Worm (Caenorhabditis elegans) whole organism, L2 larva: ENCODE measurements around the gene sedl-1.

Experiments used
- C34F6.9 ChIP-seq: fragments of 150-350 bp; optimal IDR thresholded peaks from 2 replicates; lab custom pipeline; 2014; ENCODE audit warnings: missing biosample characterization, missing genetic modification characterization
- F13H6.1 ChIP-seq: sonication (generic microtip); optimal IDR thresholded peaks from 2 replicates; lab custom pipeline; 2016; ENCODE audit warnings: missing genetic modification characterization, missing compliant biosample characterization
- R02D3.7 ChIP-seq: fragments of 150-350 bp; optimal IDR thresholded peaks from 2 replicates; lab custom pipeline; 2014; ENCODE audit warnings: missing biosample characterization, missing genetic modification characterization
- Y55F3AM.14 ChIP-seq: fragments of 200-800 bp; sonication (Bioruptor generic); optimal IDR thresholded peaks from 2 replicates; lab custom pipeline; 2018; ENCODE audit warnings: mild to moderate bottlenecking, missing genetic modification characterization, missing compliant biosample characterization
- ZK546.5 ChIP-seq: sonication (generic microtip); optimal IDR thresholded peaks from 2 replicates; lab custom pipeline; 2017; ENCODE audit warnings: missing biosample characterization, missing genetic modification characterization
- alr-1 ChIP-seq: fragments of 150-350 bp; optimal IDR thresholded peaks from 2 replicates; lab custom pipeline; 2014; ENCODE audit warnings: missing biosample characterization, missing genetic modification characterization
- aly-2 ChIP-seq: fragments of 150-350 bp; optimal IDR thresholded peaks from 2 replicates; lab custom pipeline; 2014; ENCODE audit warnings: missing biosample characterization, missing genetic modification characterization
- ama-1 ChIP-seq: fragments of 150-350 bp; optimal IDR thresholded peaks from 2 replicates; lab custom pipeline; 2018; ENCODE audit warnings: inconsistent platforms
- blmp-1 ChIP-seq: sonication (generic microtip); optimal IDR thresholded peaks from 2 replicates; lab custom pipeline; 2017; ENCODE audit warnings: missing genetic modification characterization, mild to moderate bottlenecking, missing compliant biosample characterization, antibody characterized with exemption, moderate library complexity; ENCODE audit not compliant: insufficient read depth
- ceh-16 ChIP-seq: fragments of 150-350 bp; optimal IDR thresholded peaks from 2 replicates; lab custom pipeline; 2014; ENCODE audit warnings: missing biosample characterization, missing genetic modification characterization
- ceh-82 ChIP-seq: fragments of 150-350 bp; optimal IDR thresholded peaks from 2 replicates; lab custom pipeline; 2014; ENCODE audit warnings: missing biosample characterization, missing genetic modification characterization
- crh-2 ChIP-seq: sonication (generic microtip); optimal IDR thresholded peaks from 2 replicates; lab custom pipeline; 2017; ENCODE audit warnings: missing biosample characterization, missing genetic modification characterization
- dmd-4 ChIP-seq: sonication (generic microtip); optimal IDR thresholded peaks from 2 replicates; lab custom pipeline; 2017; ENCODE audit warnings: missing biosample characterization, missing genetic modification characterization
- egl-27 ChIP-seq: sonication (generic microtip); optimal IDR thresholded peaks from 3 replicates; lab custom pipeline; 2017; ENCODE audit warnings: missing biosample characterization, missing genetic modification reagents, missing genetic modification characterization
- elt-1 ChIP-seq: fragments of 150-350 bp; optimal IDR thresholded peaks from 2 replicates; lab custom pipeline; 2014; ENCODE audit warnings: missing biosample characterization, missing genetic modification characterization
- elt-3 ChIP-seq: sonication (generic microtip); optimal IDR thresholded peaks from 2 replicates; lab custom pipeline; 2017; ENCODE audit warnings: missing biosample characterization, missing genetic modification characterization
- fos-1 ChIP-seq: fragments of 150-350 bp; optimal IDR thresholded peaks from 2 replicates; lab custom pipeline; 2014; ENCODE audit warnings: missing biosample characterization, missing genetic modification characterization
- gmeb-1 ChIP-seq: fragments of 150-350 bp; optimal IDR thresholded peaks from 2 replicates; lab custom pipeline; 2014; ENCODE audit warnings: missing biosample characterization, missing genetic modification characterization
- lin-11 ChIP-seq: fragments of 150-350 bp; sonication (generic microtip); optimal IDR thresholded peaks from 2 replicates; lab custom pipeline; 2014; ENCODE audit warnings: missing biosample characterization, missing genetic modification characterization, inconsistent platforms, mixed read lengths
- lin-13 ChIP-seq: fragments of 150-350 bp; optimal IDR thresholded peaks from 2 replicates; lab custom pipeline; 2014; ENCODE audit warnings: missing biosample characterization, missing genetic modification reagents, missing genetic modification characterization
- lin-39 ChIP-seq: fragments of 150-350 bp; optimal IDR thresholded peaks from 2 replicates; lab custom pipeline; 2014; ENCODE audit warnings: missing biosample characterization, missing genetic modification reagents, missing genetic modification characterization
- lsy-2 ChIP-seq, 2 experiments: fragments of 150-350 bp in 1 of 2; sonication (generic microtip) in 1 of 2; optimal IDR thresholded peaks; 2 replicates each; lab custom pipeline; 2014 to 2017; ENCODE audit warnings: missing biosample characterization in 2 of 2, missing genetic modification characterization in 2 of 2
- mab-5 ChIP-seq: fragments of 150-350 bp; optimal IDR thresholded peaks from 2 replicates; lab custom pipeline; 2014; ENCODE audit warnings: missing biosample characterization, missing genetic modification characterization
- mbf-1 ChIP-seq: sonication (generic microtip); optimal IDR thresholded peaks from 2 replicates; lab custom pipeline; 2017; ENCODE audit warnings: missing biosample characterization, missing genetic modification characterization
- mdl-1 ChIP-seq, 2 experiments: fragments of 150-350 bp in 1 of 2; sonication (generic microtip) in 1 of 2; optimal IDR thresholded peaks; 2 replicates each; lab custom pipeline; 2017; ENCODE audit warnings: missing biosample characterization in 2 of 2, missing genetic modification characterization in 2 of 2
- nhr-10 ChIP-seq: sonication (generic microtip); optimal IDR thresholded peaks from 2 replicates; lab custom pipeline; 2017; ENCODE audit warnings: missing biosample characterization, missing genetic modification characterization
- nhr-11 ChIP-seq: fragments of 150-350 bp; optimal IDR thresholded peaks from 2 replicates; lab custom pipeline; 2014; ENCODE audit warnings: missing biosample characterization, missing genetic modification characterization
- nhr-12 ChIP-seq: fragments of 150-350 bp; optimal IDR thresholded peaks from 2 replicates; lab custom pipeline; 2014; ENCODE audit warnings: missing biosample characterization, missing genetic modification characterization
- nhr-129 ChIP-seq: fragments of 150-350 bp; optimal IDR thresholded peaks from 2 replicates; lab custom pipeline; 2014; ENCODE audit warnings: missing biosample characterization, missing genetic modification characterization
- nhr-21 ChIP-seq: fragments of 150-350 bp; optimal IDR thresholded peaks from 2 replicates; lab custom pipeline; 2014; ENCODE audit warnings: missing biosample characterization, missing genetic modification characterization
- nhr-23 ChIP-seq: fragments of 150-350 bp; optimal IDR thresholded peaks from 2 replicates; lab custom pipeline; 2014; ENCODE audit warnings: missing biosample characterization, missing genetic modification reagents, missing genetic modification characterization
- nhr-237 ChIP-seq: fragments of 150-350 bp; optimal IDR thresholded peaks from 2 replicates; lab custom pipeline; 2014; ENCODE audit warnings: missing biosample characterization, missing genetic modification characterization
- nhr-25 ChIP-seq: fragments of 150-350 bp; sonication (generic microtip); optimal IDR thresholded peaks from 3 replicates; lab custom pipeline; 2014; ENCODE audit warnings: missing biosample characterization, missing genetic modification characterization
- nhr-6 ChIP-seq: fragments of 150-350 bp; optimal IDR thresholded peaks from 2 replicates; lab custom pipeline; 2014; ENCODE audit warnings: missing biosample characterization, missing genetic modification characterization
- nhr-77 ChIP-seq: fragments of 150-350 bp; optimal IDR thresholded peaks from 2 replicates; lab custom pipeline; 2014; ENCODE audit warnings: missing biosample characterization, missing genetic modification characterization
- peb-1 ChIP-seq: fragments of 150-350 bp; optimal IDR thresholded peaks from 2 replicates; lab custom pipeline; 2014; ENCODE audit warnings: missing biosample characterization, missing genetic modification characterization
- sem-4 ChIP-seq: fragments of 150-350 bp; optimal IDR thresholded peaks from 2 replicates; lab custom pipeline; 2014; ENCODE audit warnings: missing biosample characterization, missing genetic modification reagents, missing genetic modification characterization
- skn-1 ChIP-seq: sonication (generic microtip); optimal IDR thresholded peaks from 2 replicates; lab custom pipeline; 2017; ENCODE audit warnings: missing biosample characterization, missing genetic modification characterization
- sma-3 ChIP-seq: sonication (generic microtip); optimal IDR thresholded peaks from 2 replicates; lab custom pipeline; 2016; ENCODE audit warnings: missing genetic modification reagents, missing genetic modification characterization, missing compliant biosample characterization
- sma-9 ChIP-seq, 2 experiments: fragments of 150-350 bp in 1 of 2; sonication (generic microtip) in 1 of 2; optimal IDR thresholded peaks; 2 replicates each; lab custom pipeline; 2014 to 2016; ENCODE audit warnings: missing genetic modification characterization in 2 of 2, mild to moderate bottlenecking in 1 of 2, missing biosample characterization in 1 of 2, missing compliant biosample characterization in 1 of 2, missing genetic modification reagents in 1 of 2, moderate library complexity in 1 of 2
- snpc-4 ChIP-seq: fragments of 150-350 bp; optimal IDR thresholded peaks from 2 replicates; lab custom pipeline; 2014; ENCODE audit warnings: missing biosample characterization, missing genetic modification characterization
- unc-39 ChIP-seq: fragments of 150-350 bp; optimal IDR thresholded peaks from 2 replicates; lab custom pipeline; 2014; ENCODE audit warnings: missing biosample characterization, missing genetic modification characterization
- unc-55 ChIP-seq: fragments of 150-350 bp; sonication (generic microtip); optimal IDR thresholded peaks from 3 replicates; lab custom pipeline; 2014; ENCODE audit warnings: missing biosample characterization, missing genetic modification reagents, missing genetic modification characterization
- unc-62 ChIP-seq: fragments of 150-350 bp; optimal IDR thresholded peaks from 2 replicates; lab custom pipeline; 2014; ENCODE audit warnings: missing biosample characterization, missing genetic modification reagents, missing genetic modification characterization
- zag-1 ChIP-seq: fragments of 150-350 bp; optimal IDR thresholded peaks from 2 replicates; lab custom pipeline; 2014; ENCODE audit warnings: missing biosample characterization, missing genetic modification characterization
- ztf-1 ChIP-seq: fragments of 200-800 bp; sonication (Bioruptor generic); conservative IDR thresholded peaks from 2 replicates; pipeline ENCODE4 v1.3.6; 2022; ENCODE audit warnings: missing genetic modification characterization, missing compliant biosample characterization
- ztf-11 ChIP-seq: sonication (generic microtip); optimal IDR thresholded peaks from 2 replicates; lab custom pipeline; 2017; ENCODE audit warnings: missing biosample characterization, missing genetic modification characterization
- ztf-4 ChIP-seq: fragments of 150-350 bp; optimal IDR thresholded peaks from 2 replicates; lab custom pipeline; 2014; ENCODE audit warnings: missing biosample characterization, missing genetic modification characterization

sedl-1 gene

DNA sequence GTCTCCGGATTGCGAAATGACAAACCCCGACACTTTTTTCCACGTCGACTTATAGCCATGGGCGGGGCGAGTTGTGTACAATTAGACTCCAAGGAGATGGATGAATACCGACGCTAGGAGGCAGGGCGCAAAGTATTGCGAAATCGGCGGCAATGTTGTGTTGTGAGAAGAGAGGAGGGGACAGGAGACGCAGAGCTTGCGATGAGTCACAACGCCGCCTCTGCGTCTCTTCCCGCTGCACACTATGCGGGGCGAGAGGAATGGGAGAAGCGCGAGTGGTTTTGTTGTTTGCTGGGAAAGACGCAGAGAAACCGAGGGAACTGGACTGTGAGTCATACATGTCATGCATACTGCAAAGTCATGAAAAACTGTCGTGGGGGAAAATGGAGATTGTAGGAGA, 14.3 kb upstream of the sedl-1 start:
- TF ChIP-seq sem-4 (peak; percentile 54), lin-11 (tag; lab: Kevin White, UChicago) (peak; percentile 79), sma-3 (peak; percentile 94), unc-39 (tag; lab: Kevin White, UChicago) (peak; percentile 22), lin-13 (GFP tag; lab: Kevin White, UChicago) (peak; percentile 83), ceh-16 (tag; lab: Kevin White, UChicago) (peak; percentile 77), nhr-237 (tag; lab: Kevin White, UChicago) (no peak), F13H6.1 (tag; lab: Kevin White, UChicago) (peak; percentile 96), skn-1 (tag; lab: Kevin White, UChicago) (peak; percentile 75), lin-39 (tag; lab: Kevin White, UChicago) (no peak), mdl-1 (tag; optimal IDR thresholded peaks at IDR 0.05; lab: Kevin White, UChicago) (peak; percentile 75 to 82), ama-1 (lab: Kevin White, UChicago) (no peak), nhr-12 (tag; lab: Kevin White, UChicago) (no peak), peb-1 (tag; lab: Kevin White, UChicago) (no peak), snpc-4 (tag; lab: Kevin White, UChicago) (peak; percentile 22), Y55F3AM.14 (GFP tag; lab: Kevin White, UChicago) (peak; percentile 68), dmd-4 (tag; lab: Kevin White, UChicago) (no peak), nhr-77 (tag; lab: Kevin White, UChicago) (peak; percentile 12), ceh-82 (tag; lab: Kevin White, UChicago) (peak; percentile 85), sma-9 (GFP tag; optimal IDR thresholded peaks at IDR 0.05; lab: Kevin White, UChicago) (peak; percentile 93), sma-9 (tag; optimal IDR thresholded peaks at IDR 0.05; lab: Kevin White, UChicago) (no peak), ztf-1 (no peak), C34F6.9 (tag; lab: Kevin White, UChicago) (peak; percentile 83), ztf-4 (tag; lab: Kevin White, UChicago) (peak; percentile 84), alr-1 (tag; lab: Kevin White, UChicago) (no peak), fos-1 (peak; percentile 100), egl-27 (tag; lab: Kevin White, UChicago) (peak; percentile 68), aly-2 (tag; lab: Kevin White, UChicago) (no peak), nhr-10 (no peak), mab-5 (peak; percentile 61), nhr-11 (no peak), zag-1 (tag; lab: Kevin White, UChicago) (peak; percentile 82), blmp-1 (peak; percentile 81), nhr-25 (tag; lab: Kevin White, UChicago) (peak; percentile 89), nhr-23 (tag; lab: Kevin White, UChicago) (no peak), nhr-6 (tag; lab: Kevin White, UChicago) (peak; percentile 80), ZK546.5 (no peak), R02D3.7 (tag; lab: Kevin White, UChicago) (no peak), elt-3 (tag; lab: Kevin White, UChicago) (no peak), unc-62 (GFP tag; lab: Kevin White, UChicago) (peak; percentile 59), unc-55 (GFP tag; lab: Kevin White, UChicago) (peak; percentile 76), gmeb-1 (tag; lab: Kevin White, UChicago) (peak; percentile 67), nhr-21 (peak; percentile 89), elt-1 (no peak), nhr-129 (tag; lab: Kevin White, UChicago) (peak; percentile 100), mbf-1 (tag; lab: Kevin White, UChicago) (no peak), crh-2 (tag; lab: Kevin White, UChicago) (peak; percentile 91), ztf-11 (tag; lab: Kevin White, UChicago) (no peak), lsy-2 (tag; optimal IDR thresholded peaks at IDR 0.05; lab: Kevin White, UChicago) (peak; percentile 70 to 79)
